Worm (Caenorhabditis elegans) whole organism, mixed stage, embryonic: ENCODE measurements around the gene hsp-1.

Source experiments
- M03D4.4 ChIP-seq: sonication (generic microtip); optimal IDR thresholded peaks from 2 replicates; lab custom pipeline; 2017; ENCODE audit warnings: mild to moderate bottlenecking, missing genetic modification characterization, missing compliant biosample characterization
- blmp-1 ChIP-seq: fragments of 150-350 bp; optimal IDR thresholded peaks from 2 replicates; lab custom pipeline; 2014; ENCODE audit warnings: missing biosample characterization, missing genetic modification characterization
- ceh-83 ChIP-seq: fragments of 200-800 bp; sonication (Bioruptor generic); optimal IDR thresholded peaks from 2 replicates; lab custom pipeline; 2018; ENCODE audit warnings: mild to moderate bottlenecking, missing genetic modification characterization, missing compliant biosample characterization
- ces-1 ChIP-seq: fragments of 150-350 bp; optimal IDR thresholded peaks from 2 replicates; lab custom pipeline; 2014; ENCODE audit warnings: missing biosample characterization, missing genetic modification reagents, missing genetic modification characterization
- cnd-1 ChIP-seq: fragments of 200-800 bp; sonication (Bioruptor generic); optimal IDR thresholded peaks from 2 replicates; lab custom pipeline; 2018; ENCODE audit warnings: mild to moderate bottlenecking, missing genetic modification characterization, missing compliant biosample characterization
- elt-1 ChIP-seq: sonication (generic microtip); optimal IDR thresholded peaks from 2 replicates; lab custom pipeline; 2017; ENCODE audit warnings: missing genetic modification characterization, mild to moderate bottlenecking, missing compliant biosample characterization, antibody characterized with exemption, moderate library complexity, borderline replicate concordance; ENCODE audit not compliant: insufficient read depth
- elt-3 ChIP-seq: fragments of 150-350 bp; optimal IDR thresholded peaks from 2 replicates; lab custom pipeline; 2014; ENCODE audit warnings: missing biosample characterization, missing genetic modification characterization
- flh-1 ChIP-seq: fragments of 200-800 bp; sonication (Bioruptor generic); optimal IDR thresholded peaks from 2 replicates; lab custom pipeline; 2018; ENCODE audit warnings: mild to moderate bottlenecking, missing genetic modification characterization, moderate library complexity, missing compliant biosample characterization
- ham-2 ChIP-seq: fragments of 200-800 bp; sonication (Bioruptor generic); optimal IDR thresholded peaks from 2 replicates; lab custom pipeline; 2018; ENCODE audit warnings: mild to moderate bottlenecking, missing genetic modification characterization, missing compliant biosample characterization
- hlh-1 ChIP-seq: fragments of 150-350 bp; optimal IDR thresholded peaks from 2 replicates; lab custom pipeline; 2014; ENCODE audit warnings: missing biosample characterization, missing genetic modification reagents, missing genetic modification characterization
- lin-13 ChIP-seq: fragments of 150-350 bp; optimal IDR thresholded peaks from 2 replicates; lab custom pipeline; 2014; ENCODE audit warnings: missing biosample characterization, missing genetic modification characterization
- lsy-2 ChIP-seq: fragments of 150-350 bp; optimal IDR thresholded peaks from 2 replicates; lab custom pipeline; 2014; ENCODE audit warnings: missing biosample characterization, missing genetic modification characterization
- mls-2 ChIP-seq: sonication (generic microtip); optimal IDR thresholded peaks from 2 replicates; lab custom pipeline; 2016; ENCODE audit warnings: mild to moderate bottlenecking, missing genetic modification characterization, moderate library complexity, missing compliant biosample characterization
- nhr-12 ChIP-seq: fragments of 150-350 bp; optimal IDR thresholded peaks from 2 replicates; lab custom pipeline; 2014; ENCODE audit warnings: missing biosample characterization, missing genetic modification characterization
- nhr-76 ChIP-seq: sonication (generic microtip); optimal IDR thresholded peaks from 2 replicates; lab custom pipeline; 2017; ENCODE audit warnings: missing biosample characterization, missing genetic modification characterization
- sem-2 ChIP-seq: fragments of 200-800 bp; sonication (Bioruptor generic); optimal IDR thresholded peaks from 2 replicates; lab custom pipeline; 2018; ENCODE audit warnings: mild to moderate bottlenecking, missing genetic modification characterization, missing compliant biosample characterization
- snpc-4 ChIP-seq: fragments of 150-350 bp; optimal IDR thresholded peaks from 2 replicates; lab custom pipeline; 2014; ENCODE audit warnings: missing biosample characterization, missing genetic modification characterization
- sptf-1 ChIP-seq: sonication (generic microtip); optimal IDR thresholded peaks from 2 replicates; lab custom pipeline; 2017; ENCODE audit warnings: mild to moderate bottlenecking, missing genetic modification characterization, moderate library complexity, missing compliant biosample characterization
- unc-120 ChIP-seq: sonication (generic microtip); optimal IDR thresholded peaks from 2 replicates; lab custom pipeline; 2017; ENCODE audit warnings: missing genetic modification characterization, missing compliant biosample characterization; ENCODE audit not compliant: poor library complexity, severe bottlenecking
- unc-39 ChIP-seq: fragments of 150-350 bp; optimal IDR thresholded peaks from 2 replicates; lab custom pipeline; 2014; ENCODE audit warnings: missing biosample characterization, missing genetic modification characterization
- unc-62 ChIP-seq: fragments of 150-350 bp; optimal IDR thresholded peaks from 2 replicates; lab custom pipeline; 2014; ENCODE audit warnings: missing biosample characterization, missing genetic modification reagents, missing genetic modification characterization
- ztf-11 ChIP-seq: fragments of 150-350 bp; optimal IDR thresholded peaks from 2 replicates; lab custom pipeline; 2014; ENCODE audit warnings: missing biosample characterization, missing genetic modification characterization

Gene hsp-1

ce11 chrIV:17278861-17279591 is at the start of gene hsp-1:
Gene hsp-1, plus strand, starts transcription at chrIV:17278959.
- TF ChIP-seq ces-1 (GFP tag; lab: Kevin White, UChicago) (no peak), ceh-83 (GFP tag; lab: Kevin White, UChicago) (no peak), elt-3 (tag; lab: Kevin White, UChicago) (no peak), mls-2 (tag; lab: Kevin White, UChicago) (no peak), M03D4.4 (no peak), unc-39 (tag; lab: Kevin White, UChicago) (no peak), hlh-1 (tag; lab: Kevin White, UChicago) (no peak), nhr-76 (no peak)

- TF ChIP-seq elt-3 (tag; lab: Kevin White, UChicago) (no peak), lsy-2 (no peak)
Observed at ce11 chrIV:17230958-17231357, 47.8 kb upstream of the hsp-1 start, which contains the start of gene npr-32. Gene npr-32, minus strand, starts transcription at chrIV:17231058.

- peak; percentile 77 for TF ChIP-seq ces-1 (GFP tag; lab: Kevin White, UChicago)
- no peak for TF ChIP-seq cnd-1 (tag; lab: Kevin White, UChicago)
- no peak for TF ChIP-seq ztf-11
Observed at ce11 chrIV:17232899-17233298, 45.9 kb upstream of the hsp-1 start.

ce11 chrIV:17233494-17233893 is 45.3 kb upstream of the hsp-1 start:
- TF ChIP-seq elt-1 (no peak), ces-1 (GFP tag; lab: Kevin White, UChicago) (peak; percentile 91)

- TF ChIP-seq ces-1 (GFP tag; lab: Kevin White, UChicago) (peak; percentile 26), elt-1 (no peak)
Observed at ce11 chrIV:17237029-17237428, 41.7 kb upstream of the hsp-1 start.

- TF ChIP-seq sem-2 (GFP tag; lab: Kevin White, UChicago) (no peak), ces-1 (GFP tag; lab: Kevin White, UChicago) (peak; percentile 60)
Observed at ce11 chrIV:17238951-17239350, 39.8 kb upstream of the hsp-1 start.

- TF ChIP-seq blmp-1 (tag; lab: Kevin White, UChicago) (no peak), mls-2 (tag; lab: Kevin White, UChicago) (no peak), ham-2 (GFP tag; lab: Kevin White, UChicago) (no peak), flh-1 (GFP tag; lab: Kevin White, UChicago) (no peak)
Observed at ce11 chrIV:17245200-17245599, 33.6 kb upstream of the hsp-1 start, which contains the start of gene ZK550.2. Gene ZK550.2, plus strand, starts transcription at chrIV:17245584.

ce11 chrIV:17247184-17247583 is 31.6 kb upstream of the hsp-1 start:
- no peak for TF ChIP-seq cnd-1 (tag; lab: Kevin White, UChicago)
- TF ChIP-seq lin-13, result no peak
- TF ChIP-seq snpc-4, result no peak
- no peak for TF ChIP-seq M03D4.4

ce11 chrIV:17248538-17248937 is 30.2 kb upstream of the hsp-1 start:
- TF ChIP-seq nhr-12 (tag; lab: Kevin White, UChicago), result no peak
- no peak for TF ChIP-seq lsy-2
- TF ChIP-seq elt-1, result no peak
- no peak for TF ChIP-seq unc-120 (tag; lab: Kevin White, UChicago)
- no peak for TF ChIP-seq ceh-83 (GFP tag; lab: Kevin White, UChicago)
- no peak for TF ChIP-seq unc-62 (GFP tag; lab: Kevin White, UChicago)
- no peak for TF ChIP-seq flh-1 (GFP tag; lab: Kevin White, UChicago)
- TF ChIP-seq sptf-1 (tag; lab: Kevin White, UChicago), result no peak
- no peak for TF ChIP-seq M03D4.4
- TF ChIP-seq elt-3 (tag; lab: Kevin White, UChicago), result no peak
- no peak for TF ChIP-seq unc-39 (tag; lab: Kevin White, UChicago)
- no peak for TF ChIP-seq sem-2 (GFP tag; lab: Kevin White, UChicago)
